Worm (Caenorhabditis elegans): ENCODE results near the gene kin-33.

Gene kin-33

DNA sequence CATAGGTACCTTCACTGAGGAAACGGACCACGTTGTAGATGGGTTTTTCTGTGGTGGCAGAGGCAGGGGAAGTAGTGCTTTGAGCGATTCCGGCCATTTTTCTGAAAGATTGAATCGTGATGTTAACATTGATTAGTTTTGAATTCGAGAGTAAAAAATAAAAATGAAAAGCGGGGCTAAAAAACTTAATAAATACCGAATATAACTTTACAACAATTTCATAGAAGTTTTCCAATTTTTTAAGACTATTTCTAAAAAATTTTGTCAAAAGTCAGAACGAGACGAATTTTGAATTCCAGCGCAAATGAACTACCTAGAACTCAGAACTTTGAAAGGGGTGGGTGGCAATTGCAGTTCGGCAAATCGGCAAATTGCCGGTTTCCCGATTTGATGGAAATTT, at the start of gene kin-33:
kin-33 (minus strand) TSS at position 101 of the 400 bp plus-strand sequence.
- TF ChIP-seq zag-1 (tag; optimal IDR thresholded peaks at IDR 0.05) = no peak
- TF ChIP-seq nhr-67 (tag; optimal IDR thresholded peaks at IDR 0.05) = no peak
- TF ChIP-seq tbx-2 (tag; optimal IDR thresholded peaks at IDR 0.05) = no peak
- no peak for TF ChIP-seq ztf-4 (tag; optimal IDR thresholded peaks at IDR 0.05)
- no peak for TF ChIP-seq nhr-12 (tag; optimal IDR thresholded peaks at IDR 0.05)
- no peak for TF ChIP-seq daf-12 (tag; optimal IDR thresholded peaks at IDR 0.05)
- no peak for TF ChIP-seq elt-1 (tag; optimal IDR thresholded peaks at IDR 0.05)
- TF ChIP-seq mml-1 (tag; optimal IDR thresholded peaks at IDR 0.05) = no peak
- no peak for TF ChIP-seq nhr-77 (tag; optimal IDR thresholded peaks at IDR 0.05)
- TF ChIP-seq fos-1 (tag; optimal IDR thresholded peaks at IDR 0.05) = no peak
- TF ChIP-seq hmg-11 (tag; optimal IDR thresholded peaks at IDR 0.05) = no peak
- TF ChIP-seq ceh-28 (tag; optimal IDR thresholded peaks at IDR 0.05) = no peak
- TF ChIP-seq nhr-237 (tag; optimal IDR thresholded peaks at IDR 0.05) = no peak
- TF ChIP-seq unc-62 (GFP tag; optimal IDR thresholded peaks at IDR 0.05) = no peak
- no peak for TF ChIP-seq nhr-28 (tag; optimal IDR thresholded peaks at IDR 0.05)
- no peak for TF ChIP-seq eor-1 (tag; optimal IDR thresholded peaks at IDR 0.05)
- no peak for TF ChIP-seq sea-2 (GFP tag; optimal IDR thresholded peaks at IDR 0.05)
- TF ChIP-seq ama-1 (optimal IDR thresholded peaks at IDR 0.05) = no peak

ce11 chrV:283953-284352, 49.5 kb upstream of the kin-33 start:
- TF ChIP-seq sea-2 (GFP tag; optimal IDR thresholded peaks at IDR 0.05) (no peak), nfya-1 (tag; optimal IDR thresholded peaks at IDR 0.05; ENCODE audit: insufficient read depth) (no peak), nhr-76 (tag; optimal IDR thresholded peaks at IDR 0.05) (no peak), nhr-28 (tag; optimal IDR thresholded peaks at IDR 0.05) (no peak), mdl-1 (tag; optimal IDR thresholded peaks at IDR 0.05) (no peak), nhr-23 (tag; optimal IDR thresholded peaks at IDR 0.05) (no peak), egl-27 (tag; optimal IDR thresholded peaks at IDR 0.05) (no peak), eor-1 (tag; optimal IDR thresholded peaks at IDR 0.05) (no peak), elt-1 (tag; optimal IDR thresholded peaks at IDR 0.05) (no peak), nhr-77 (tag; optimal IDR thresholded peaks at IDR 0.05) (no peak), skn-1 (tag; optimal IDR thresholded peaks at IDR 0.05) (no peak), ceh-82 (tag; optimal IDR thresholded peaks at IDR 0.05) (no peak), ceh-16 (tag; optimal IDR thresholded peaks at IDR 0.05) (no peak), elt-2 (tag; optimal IDR thresholded peaks at IDR 0.05) (no peak), nhr-43 (tag; optimal IDR thresholded peaks at IDR 0.05; ENCODE audit: poor library complexity, severe bottlenecking) (no peak), mml-1 (tag; optimal IDR thresholded peaks at IDR 0.05) (no peak), nhr-11 (tag; optimal IDR thresholded peaks at IDR 0.05) (no peak), zag-1 (tag; optimal IDR thresholded peaks at IDR 0.05) (no peak)

ce11 chrV:281616-282015, 47.1 kb upstream of the kin-33 start, which contains the start of gene npr-5:
npr-5 (minus strand) TSS chrV:281716.
- no peak for TF ChIP-seq fkh-2 (tag; optimal IDR thresholded peaks at IDR 0.05)
- TF ChIP-seq nhr-28 (tag; optimal IDR thresholded peaks at IDR 0.05) = no peak
- TF ChIP-seq tbx-2 (tag; optimal IDR thresholded peaks at IDR 0.05) = no peak
- no peak for TF ChIP-seq nhr-25 (tag; optimal IDR thresholded peaks at IDR 0.05)
- no peak for TF ChIP-seq mml-1 (tag; optimal IDR thresholded peaks at IDR 0.05)
- no peak for TF ChIP-seq nhr-67 (tag; optimal IDR thresholded peaks at IDR 0.05)
- no peak for TF ChIP-seq ama-1 (optimal IDR thresholded peaks at IDR 0.05)
- no peak for TF ChIP-seq ceh-82 (tag; optimal IDR thresholded peaks at IDR 0.05)
- no peak for TF ChIP-seq unc-62 (GFP tag; optimal IDR thresholded peaks at IDR 0.05)
- no peak for TF ChIP-seq elt-2 (tag; optimal IDR thresholded peaks at IDR 0.05)
- no peak for TF ChIP-seq zag-1 (tag; optimal IDR thresholded peaks at IDR 0.05)
- TF ChIP-seq ztf-11 (tag; optimal IDR thresholded peaks at IDR 0.05) = no peak
- no peak for TF ChIP-seq elt-3 (tag; optimal IDR thresholded peaks at IDR 0.05)

- TF ChIP-seq hmg-11 (tag; optimal IDR thresholded peaks at IDR 0.05) (no peak), nhr-76 (tag; optimal IDR thresholded peaks at IDR 0.05) (no peak), egl-5 (tag; optimal IDR thresholded peaks at IDR 0.05) (peak; percentile 70), nhr-12 (tag; optimal IDR thresholded peaks at IDR 0.05) (no peak), nhr-67 (tag; optimal IDR thresholded peaks at IDR 0.05) (no peak), ztf-11 (tag; optimal IDR thresholded peaks at IDR 0.05) (no peak), eor-1 (tag; optimal IDR thresholded peaks at IDR 0.05) (no peak), nfya-1 (tag; optimal IDR thresholded peaks at IDR 0.05; ENCODE audit: insufficient read depth) (peak; percentile 48), elt-1 (tag; optimal IDR thresholded peaks at IDR 0.05) (no peak), jun-1 (tag; optimal IDR thresholded peaks at IDR 0.05) (no peak), unc-62 (GFP tag; optimal IDR thresholded peaks at IDR 0.05) (peak; percentile 83)
Measured at ce11 chrV:281111-281510, 46.6 kb upstream of the kin-33 start.
